Worm (Caenorhabditis elegans): Measurements from ENCODE around the gene C27C12.1.

The C27C12.1 gene

ce11 chrX:14816717-14817116, 36.8 kb downstream of the C27C12.1 start (continued):
- TF ChIP-seq unc-130 (GFP tag; optimal IDR thresholded peaks at IDR 0.05) (no peak), rcor-1 (GFP tag; IDR thresholded peaks at IDR 0.05) (no peak), ceh-40 (GFP tag; IDR thresholded peaks at IDR 0.05) (no peak), mxl-1 (tag; optimal IDR thresholded peaks at IDR 0.05) (no peak), cebp-1 (GFP tag; IDR thresholded peaks at IDR 0.05) (no peak), cebp-1 (tag; optimal IDR thresholded peaks at IDR 0.05) (peak; percentile 32), lin-35 (GFP tag; optimal IDR thresholded peaks at IDR 0.05) (no peak), hrde-1 (tag; optimal IDR thresholded peaks at IDR 0.05; ENCODE audit: borderline replicate concordance) (no peak), F55B11.4 (tag; optimal IDR thresholded peaks at IDR 0.05; ENCODE audit: borderline replicate concordance, insufficient read depth) (no peak), hlh-12 (tag; optimal IDR thresholded peaks at IDR 0.05) (no peak), Y95B8A.8 (GFP tag; IDR thresholded peaks at IDR 0.05) (no peak), dox-1 (GFP tag; IDR thresholded peaks at IDR 0.05) (peak; percentile 36; the same call in 1 of the 2 replicates), K11D2.4 (GFP tag; IDR thresholded peaks at IDR 0.05) (peak; percentile 34; the same call in 1 of the 2 replicates), ztf-28 (GFP tag; IDR thresholded peaks at IDR 0.05) (no peak), mes-4 (tag; optimal IDR thresholded peaks at IDR 0.05) (no peak), F39B2.1 (GFP tag; IDR thresholded peaks at IDR 0.05) (no peak), egl-18 (GFP tag; IDR thresholded peaks at IDR 0.05) (no peak), ceh-79 (tag; optimal IDR thresholded peaks at IDR 0.05) (no peak), chd-7 (tag; optimal IDR thresholded peaks at IDR 0.05) (no peak), somi-1 (GFP tag; optimal IDR thresholded peaks at IDR 0.05) (no peak), bed-1 (GFP tag; IDR thresholded peaks at IDR 0.05) (no peak), tbp1 (GFP tag; optimal IDR thresholded peaks at IDR 0.05) (no peak), snpc-1.3 (tag; optimal IDR thresholded peaks at IDR 0.05; ENCODE audit: insufficient read depth) (no peak), sea-2 (GFP tag; IDR thresholded peaks at IDR 0.05) (0 out of 2 replicates have a peak, but pooled peaks have one; percentile 27), Y67H2A.10 (GFP tag; conservative IDR thresholded peaks at IDR 0.05) (no peak), lir-1 (GFP tag; conservative IDR thresholded peaks at IDR 0.05) (peak; percentile 13; the same call in 1 of the 2 replicates), atf-7 (tag; optimal IDR thresholded peaks at IDR 0.05) (no peak), madf-10 (tag; optimal IDR thresholded peaks at IDR 0.05) (no peak), ztf-26 (tag; optimal IDR thresholded peaks at IDR 0.05) (no peak), nhr-90 (tag; optimal IDR thresholded peaks at IDR 0.05) (no peak), rec-8 (tag; optimal IDR thresholded peaks at IDR 0.05) (no peak), mel-28 (tag; optimal IDR thresholded peaks at IDR 0.05; ENCODE audit: borderline replicate concordance) (no peak), lsl-1 (GFP tag; optimal IDR thresholded peaks at IDR 0.05) (no peak), attf-5 (GFP tag; optimal IDR thresholded peaks at IDR 0.05) (peak; percentile 7), snpc-4 (GFP tag; optimal IDR thresholded peaks at IDR 0.05) (no peak), snpc-4 (tag; optimal IDR thresholded peaks at IDR 0.05) (no peak), egl-44 (GFP tag; IDR thresholded peaks at IDR 0.05) (no peak), gei-17 (GFP tag; optimal IDR thresholded peaks at IDR 0.05) (no peak), ama-1 (optimal IDR thresholded peaks at IDR 0.05) (no peak), ama-1 (GFP tag; optimal IDR thresholded peaks at IDR 0.05) (no peak), zim-3 (tag; optimal IDR thresholded peaks at IDR 0.05) (no peak), ztf-6 (GFP tag; IDR thresholded peaks at IDR 0.05) (no peak), F49E8.2 (tag; optimal IDR thresholded peaks at IDR 0.05; ENCODE audit: insufficient read depth) (no peak), D2030.7 (GFP tag; IDR thresholded peaks at IDR 0.05) (no peak), tlf-1 (GFP tag; optimal IDR thresholded peaks at IDR 0.05) (peak; percentile 26), Y79H2A.3 (GFP tag; conservative IDR thresholded peaks at IDR 0.05) (no peak), F57A8.1 (GFP tag; optimal IDR thresholded peaks at IDR 0.05) (no peak), let-526 (GFP tag; IDR thresholded peaks at IDR 0.05) (no peak), F23B12.7 (tag; optimal IDR thresholded peaks at IDR 0.05; ENCODE audit: insufficient read depth) (no peak)
